Worm (Caenorhabditis elegans): ENCODE results near the gene ceh-31.

- TF ChIP-seq che-1 (tag; optimal IDR thresholded peaks at IDR 0.05) (no peak), elt-4 (tag; optimal IDR thresholded peaks at IDR 0.05) (no peak), pag-3 (tag; optimal IDR thresholded peaks at IDR 0.05; ENCODE audit: borderline replicate concordance) (no peak), ceh-2 (tag; optimal IDR thresholded peaks at IDR 0.05) (no peak), nhr-11 (tag; optimal IDR thresholded peaks at IDR 0.05) (no peak), ceh-45 (GFP tag; IDR thresholded peaks at IDR 0.05) (no peak), npax-4 (tag; optimal IDR thresholded peaks at IDR 0.05) (no peak), ceh-14 (tag; optimal IDR thresholded peaks at IDR 0.05) (no peak), odd-2 (tag; optimal IDR thresholded peaks at IDR 0.05) (no peak), ztf-16 (tag; optimal IDR thresholded peaks at IDR 0.05) (no peak)
Measured at ce11 chrX:3049233-3049632, 21.0 kb downstream of the ceh-31 start.
